Fruit fly (Drosophila melanogaster) whole organism, wandering third instar larva: ENCODE results near the gene CG16903.

Experiments used
- Abd-B ChIP-seq: fragments of >200 bp; optimal IDR thresholded peaks from 2 replicates; lab custom pipeline; 2017; ENCODE audit warnings: missing biosample characterization, missing genetic modification characterization
- CG32264 ChIP-seq: fragments of 200-800 bp; sonication (Bioruptor generic); optimal IDR thresholded peaks from 2 replicates; lab custom pipeline; 2016; ENCODE audit warnings: missing biosample characterization, missing genetic modification characterization
- CG9705 ChIP-seq: fragments of 200-800 bp; sonication (Bioruptor generic); optimal IDR thresholded peaks from 2 replicates; lab custom pipeline; 2018; ENCODE audit warnings: missing biosample characterization, mild to moderate bottlenecking, missing genetic modification characterization
- CrebA ChIP-seq: fragments of 200-800 bp; sonication (Bioruptor generic); optimal IDR thresholded peaks from 2 replicates; lab custom pipeline; 2016; ENCODE audit warnings: missing biosample characterization, mild to moderate bottlenecking, missing genetic modification characterization, borderline replicate concordance
- Dfd ChIP-seq: fragments of >200 bp; optimal IDR thresholded peaks from 2 replicates; lab custom pipeline; 2017; ENCODE audit warnings: missing biosample characterization, missing genetic modification characterization
- Dif ChIP-seq: fragments of 200-275, 200-300 bp; sonication (Bioruptor generic); optimal IDR thresholded peaks from 2 replicates; lab custom pipeline; 2018; ENCODE audit warnings: missing biosample characterization, missing genetic modification characterization; ENCODE audit not compliant: partially characterized antibody
- GATAd ChIP-seq: sonication (Bioruptor generic); optimal IDR thresholded peaks from 2 replicates; lab custom pipeline; 2016; ENCODE audit warnings: missing biosample characterization, missing genetic modification characterization
- HLH106 ChIP-seq: fragments of 200-800 bp; optimal IDR thresholded peaks from 3 replicates; lab custom pipeline; 2019; ENCODE audit warnings: missing biosample characterization, mild to moderate bottlenecking, missing genetic modification characterization, moderate library complexity
- Hnf4 ChIP-seq: fragments of 200-800 bp; sonication (Bioruptor generic); optimal IDR thresholded peaks from 2 replicates; lab custom pipeline; 2016; ENCODE audit warnings: missing biosample characterization, mild to moderate bottlenecking, missing genetic modification characterization
- Hr78 ChIP-seq: fragments of >200 bp; optimal IDR thresholded peaks from 2 replicates; lab custom pipeline; 2017; ENCODE audit warnings: missing biosample characterization, missing genetic modification characterization
- Hr83 ChIP-seq: fragments of 200-300 bp; sonication (Bioruptor generic); optimal IDR thresholded peaks from 2 replicates; lab custom pipeline; 2016; ENCODE audit warnings: missing biosample characterization, mild to moderate bottlenecking, missing genetic modification characterization, moderate library complexity; ENCODE audit not compliant: poor library complexity, severe bottlenecking
- Jra ChIP-seq: sonication (Bioruptor generic); optimal IDR thresholded peaks from 2 replicates; lab custom pipeline; 2016; ENCODE audit warnings: missing biosample characterization, missing genetic modification characterization
- Mio ChIP-seq: sonication (Bioruptor generic); optimal IDR thresholded peaks from 2 replicates; lab custom pipeline; 2016; ENCODE audit warnings: missing biosample characterization, missing genetic modification characterization
- Myc ChIP-seq: fragments of >200 bp; optimal IDR thresholded peaks from 2 replicates; lab custom pipeline; 2017
- N ChIP-seq: fragments of >200 bp; optimal IDR thresholded peaks from 2 replicates; lab custom pipeline; 2018; ENCODE audit warnings: missing biosample characterization, missing external identifiers, missing genetic modification characterization
- OdsH ChIP-seq: fragments of 200-800 bp; sonication (Bioruptor generic); optimal IDR thresholded peaks from 2 replicates; lab custom pipeline; 2016; ENCODE audit warnings: missing biosample characterization, mild to moderate bottlenecking, missing genetic modification characterization
- Rel ChIP-seq, 2 experiments: fragments of 200-800 bp; sonication (Bioruptor generic) in 1 of 2; optimal IDR thresholded peaks; 2 replicates in 1 of 2; 3 replicates in 1 of 2; lab custom pipeline; 2016 to 2019; ENCODE audit warnings: mild to moderate bottlenecking in 2 of 2, missing biosample characterization in 2 of 2, missing genetic modification characterization in 2 of 2, moderate library complexity in 1 of 2
- Sp1 ChIP-seq: fragments of 200-800 bp; sonication (Bioruptor generic); optimal IDR thresholded peaks from 3 replicates; lab custom pipeline; 2019; ENCODE audit warnings: missing biosample characterization, mild to moderate bottlenecking, missing genetic modification characterization, moderate library complexity
- Vsx2 ChIP-seq: fragments of 200-300, 225-300 bp; sonication (Bioruptor generic); optimal IDR thresholded peaks from 2 replicates; lab custom pipeline; 2018; ENCODE audit warnings: missing biosample characterization, missing genetic modification characterization; ENCODE audit not compliant: partially characterized antibody
- br ChIP-seq: fragments of 200-800 bp; sonication (Bioruptor generic); optimal IDR thresholded peaks from 2 replicates; lab custom pipeline; 2016; ENCODE audit warnings: missing biosample characterization, missing genetic modification characterization
- brk ChIP-seq: fragments of 200-800 bp; sonication (Bioruptor generic); optimal IDR thresholded peaks from 2 replicates; lab custom pipeline; 2016; ENCODE audit warnings: missing biosample characterization, mild to moderate bottlenecking, missing genetic modification characterization
- dl ChIP-seq, 2 experiments: fragments of 175-275, 200-275 bp in 1 of 2; fragments of 200-275 bp in 1 of 2; sonication (Bioruptor generic); optimal IDR thresholded peaks; lab custom pipeline; 2018; ENCODE audit warnings: mild to moderate bottlenecking in 2 of 2, missing biosample characterization in 2 of 2, missing genetic modification characterization in 2 of 2, moderate library complexity in 2 of 2; ENCODE audit not compliant: partially characterized antibody in 2 of 2, insufficient read depth in 1 of 2
- dmrt93B ChIP-seq: fragments of 200-800 bp; sonication (Bioruptor generic); optimal IDR thresholded peaks from 2 replicates; lab custom pipeline; 2018; ENCODE audit warnings: missing biosample characterization, mild to moderate bottlenecking, missing genetic modification characterization
- dsf ChIP-seq: sonication (Bioruptor generic); optimal IDR thresholded peaks from 2 replicates; lab custom pipeline; 2016; ENCODE audit warnings: missing biosample characterization, missing genetic modification characterization, borderline replicate concordance
- ey ChIP-seq: fragments of 200-800 bp; sonication (Bioruptor generic); optimal IDR thresholded peaks from 2 replicates; lab custom pipeline; 2016; ENCODE audit warnings: missing biosample characterization, missing genetic modification characterization
- foxo ChIP-seq, 2 experiments: fragments of 200-800 bp; sonication (Bioruptor generic); optimal IDR thresholded peaks; 2 replicates in 1 of 2; 3 replicates in 1 of 2; lab custom pipeline; 2016 to 2017; ENCODE audit warnings: missing biosample characterization in 2 of 2, missing genetic modification characterization in 2 of 2
- fru ChIP-seq: fragments of 200-800 bp; sonication (Bioruptor generic); optimal IDR thresholded peaks from 3 replicates; lab custom pipeline; 2016; ENCODE audit warnings: missing biosample characterization, mild to moderate bottlenecking, missing genetic modification characterization
- h ChIP-seq: fragments of 200-800 bp; sonication (Bioruptor generic); optimal IDR thresholded peaks from 3 replicates; lab custom pipeline; 2016; ENCODE audit warnings: missing biosample characterization, mild to moderate bottlenecking, missing genetic modification characterization
- jim ChIP-seq: fragments of 175-275, 200-325 bp; sonication (Bioruptor generic); optimal IDR thresholded peaks from 2 replicates; lab custom pipeline; 2016; ENCODE audit warnings: missing biosample characterization, mild to moderate bottlenecking, missing genetic modification characterization
- lola ChIP-seq: fragments of >200 bp; optimal IDR thresholded peaks from 2 replicates; lab custom pipeline; 2017; ENCODE audit warnings: missing biosample characterization, missing genetic modification characterization
- pan ChIP-seq: fragments of >200 bp; optimal IDR thresholded peaks from 2 replicates; lab custom pipeline; 2017
- psq ChIP-seq: fragments of 200-800 bp; sonication (Bioruptor generic); optimal IDR thresholded peaks from 3 replicates; lab custom pipeline; 2017; ENCODE audit warnings: missing biosample characterization, mild to moderate bottlenecking, missing genetic modification characterization, moderate library complexity
- rgr ChIP-seq: fragments of 200-800 bp; sonication (Bioruptor generic); optimal IDR thresholded peaks from 3 replicates; lab custom pipeline; 2016; ENCODE audit warnings: missing biosample characterization, mild to moderate bottlenecking, missing genetic modification characterization
- sage ChIP-seq: fragments of 200-800 bp; sonication (Bioruptor generic); optimal IDR thresholded peaks from 2 replicates; lab custom pipeline; 2016; ENCODE audit warnings: missing biosample characterization, mild to moderate bottlenecking, missing genetic modification characterization
- sv ChIP-seq: fragments of 200-800 bp; sonication (Bioruptor generic); optimal IDR thresholded peaks from 3 replicates; lab custom pipeline; 2016; ENCODE audit warnings: missing biosample characterization, missing genetic modification characterization
- tai ChIP-seq: sonication (Bioruptor generic); optimal IDR thresholded peaks from 2 replicates; lab custom pipeline; 2016; ENCODE audit warnings: missing biosample characterization, missing genetic modification characterization
- usp ChIP-seq: fragments of >200 bp; optimal IDR thresholded peaks from 2 replicates; lab custom pipeline; 2017; ENCODE audit warnings: missing biosample characterization, missing genetic modification characterization
- woc ChIP-seq: sonication (Bioruptor generic); optimal IDR thresholded peaks from 2 replicates; lab custom pipeline; 2016; ENCODE audit warnings: missing biosample characterization, mild to moderate bottlenecking, missing genetic modification characterization

The CG16903 gene

DNA sequence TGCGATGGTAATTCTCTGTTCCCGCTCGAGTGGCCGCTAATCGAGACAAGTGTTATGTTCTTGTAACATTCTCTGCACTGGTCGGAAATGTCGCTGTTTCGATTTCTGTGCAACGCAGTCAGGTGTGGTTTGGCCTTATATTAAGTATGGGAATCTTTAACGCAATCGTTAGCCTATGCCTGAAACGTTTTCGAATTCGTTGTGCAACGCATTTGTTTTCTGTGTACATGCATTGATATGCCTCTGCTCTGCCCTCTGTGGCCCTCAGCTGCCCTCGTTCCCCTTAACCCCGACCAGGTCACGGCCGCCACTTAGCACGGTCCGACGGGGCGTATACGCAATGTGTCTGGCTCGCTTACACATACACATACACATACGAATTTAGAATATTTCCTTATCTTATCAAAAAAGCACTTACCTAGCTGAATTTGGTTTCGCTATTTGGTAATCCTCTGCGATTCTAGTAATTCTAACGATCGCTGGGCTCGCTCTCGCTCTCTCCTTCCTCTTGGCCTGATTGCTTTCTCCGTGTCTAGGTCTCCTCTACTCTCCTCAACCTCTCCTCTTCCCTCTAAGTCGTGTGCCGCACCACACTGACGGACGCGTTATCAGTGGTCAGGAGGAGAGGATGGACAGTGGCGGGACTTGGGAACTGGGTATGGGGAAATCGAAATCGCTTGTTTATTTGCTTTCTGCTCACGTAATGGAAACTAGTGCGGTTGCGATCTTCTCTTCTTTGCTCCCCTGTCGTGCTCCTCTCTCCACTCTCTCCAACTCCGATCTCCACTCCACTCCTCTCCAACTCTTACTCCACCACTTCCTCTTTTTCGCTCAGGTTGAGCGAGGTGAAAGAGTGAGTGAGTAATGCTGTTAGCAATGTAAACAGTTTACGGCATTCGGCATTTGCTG lies 31.2 kb downstream of the CG16903 start:
- TF ChIP-seq HLH106 (tag; lab: Kevin White, UChicago): peak; percentile 11
- no peak for TF ChIP-seq dmrt93B (GFP tag; lab: Kevin White, UChicago)
- TF ChIP-seq h (GFP tag; lab: Kevin White, UChicago): peak; percentile 67
- TF ChIP-seq Dfd (GFP tag; lab: Kevin White, UChicago): no peak
- TF ChIP-seq br: peak; percentile 75
- TF ChIP-seq, all 38 proteins: peak for 3

- TF ChIP-seq Dif (GFP tag; lab: Kevin White, UChicago) (peak; percentile 37), CG32264 (GFP tag; lab: Kevin White, UChicago) (no peak), br (peak; percentile 0)
Measured at dm6 chrX:2043660-2044397, 36.4 kb downstream of the CG16903 start, which contains the start of gene CG4325. Gene CG4325, minus strand, starts transcription at chrX:2043818.

dm6 chrX:2041981-2042847 lies 38.0 kb downstream of the CG16903 start, which contains the start of the genes Actn and usp:
Gene Actn, minus strand, starts transcription at chrX:2042311.
Gene usp, minus strand, starts transcription at chrX:2042311.
- TF ChIP-seq pan (lab: Kevin White, UChicago) (no peak), jim (GFP tag; lab: Kevin White, UChicago) (no peak), OdsH (GFP tag; lab: Kevin White, UChicago) (no peak), lola (no peak), CG32264 (GFP tag; lab: Kevin White, UChicago) (no peak), psq (GFP tag; lab: Kevin White, UChicago) (no peak), woc (peak; percentile 55), Myc (lab: Kevin White, UChicago) (peak; percentile 70), Sp1 (GFP tag; lab: Kevin White, UChicago) (peak; percentile 42), Vsx2 (GFP tag; lab: Kevin White, UChicago) (no peak), Jra (no peak), dmrt93B (GFP tag; lab: Kevin White, UChicago) (no peak), Dif (GFP tag; lab: Kevin White, UChicago) (no peak), brk (no peak), CG9705 (GFP tag; lab: Kevin White, UChicago) (no peak), rgr (GFP tag; lab: Kevin White, UChicago) (no peak), br (peak; percentile 24), HLH106 (tag; lab: Kevin White, UChicago) (peak; percentile 46), sage (peak; percentile 28), foxo (GFP tag; optimal IDR thresholded peaks at IDR 0.05; lab: Kevin White, UChicago) (peak in 1 of 2 experiments; percentile 38), ey (no peak), Dfd (GFP tag; lab: Kevin White, UChicago) (no peak), tai (GFP tag; lab: Kevin White, UChicago) (no peak), Hr78 (GFP tag; lab: Kevin White, UChicago) (peak; percentile 75), dsf (GFP tag; lab: Kevin White, UChicago) (no peak), fru (no peak), CrebA (no peak), N (GFP tag; lab: Kevin White, UChicago) (peak; percentile 98), GATAd (GFP tag; lab: Kevin White, UChicago) (no peak), Hr83 (GFP tag; lab: Kevin White, UChicago) (no peak), Hnf4 (GFP tag; lab: Kevin White, UChicago) (no peak), Rel (GFP tag; optimal IDR thresholded peaks at IDR 0.05; lab: Kevin White, UChicago) (no peak), Rel (tag; optimal IDR thresholded peaks at IDR 0.05; lab: Kevin White, UChicago) (peak; percentile 44), h (GFP tag; lab: Kevin White, UChicago) (peak; percentile 52), Mio (no peak), dl (GFP tag; optimal IDR thresholded peaks at IDR 0.05; lab: Kevin White, UChicago; ENCODE audit: insufficient read depth in 1 of 2, partially characterized antibody in 2 of 2) (no peak), usp (GFP tag; lab: Kevin White, UChicago) (no peak), Abd-B (GFP tag; lab: Kevin White, UChicago) (peak; percentile 40), sv (GFP tag; lab: Kevin White, UChicago) (no peak)
- TF ChIP-seq, all 38 proteins: peak for 12
